Fruit fly (Drosophila melanogaster) whole organism, embryonic: Measurements from ENCODE around the gene fzy.

ENCODE experiments used
- Abd-B ChIP-seq: fragments of 200-800 bp; sonication (Bioruptor generic); optimal IDR thresholded peaks from 2 replicates; lab custom pipeline; 2018; ENCODE audit warnings: missing biosample characterization, mild to moderate bottlenecking, missing genetic modification characterization, moderate library complexity
- B-H1 ChIP-seq: fragments of 200-800 bp; sonication (Bioruptor generic); IDR thresholded peaks from 3 replicates; pipeline ENCODE4 v1.3.6; 2022; ENCODE audit warnings: missing biosample characterization, missing genetic modification characterization
- Bdp1 ChIP-seq: fragments of 200-800 bp; sonication (Bioruptor generic); optimal IDR thresholded peaks from 3 replicates; lab custom pipeline; 2016; ENCODE audit warnings: missing biosample characterization, missing genetic modification characterization
- Bgb ChIP-seq: fragments of 200-800 bp; sonication (Bioruptor generic); IDR thresholded peaks from 2 replicates; pipeline ENCODE4 v1.3.6; 2022; ENCODE audit warnings: missing biosample characterization, missing genetic modification characterization; ENCODE audit not compliant: partially characterized antibody
- CG10462 ChIP-seq: fragments of 200-800 bp; sonication (Bioruptor generic); optimal IDR thresholded peaks from 2 replicates; lab custom pipeline; 2016; ENCODE audit warnings: missing biosample characterization, missing genetic modification characterization
- CG10959 ChIP-seq: fragments of 200-800 bp; sonication (Bioruptor generic); IDR thresholded peaks from 2 replicates; pipeline ENCODE4 v1.3.6; 2022; ENCODE audit warnings: missing biosample characterization, missing genetic modification characterization
- CG11456 ChIP-seq: fragments of 200-800 bp; sonication (Bioruptor generic); IDR thresholded peaks from 3 replicates; pipeline ENCODE4 v1.3.6; 2022; ENCODE audit warnings: missing biosample characterization, missing genetic modification characterization
- CG11504 ChIP-seq: fragments of 200-800 bp; sonication (Bioruptor generic); optimal IDR thresholded peaks from 3 replicates; lab custom pipeline; 2019; ENCODE audit warnings: missing biosample characterization, mild to moderate bottlenecking, missing genetic modification characterization, moderate library complexity
- CG11695 ChIP-seq: fragments of 200-800 bp; sonication (Bioruptor generic); IDR thresholded peaks from 3 replicates; pipeline ENCODE4 v1.3.6; 2022; ENCODE audit warnings: missing biosample characterization, missing genetic modification characterization
- CG1602 ChIP-seq: fragments of 200-800 bp; sonication (Bioruptor generic); optimal IDR thresholded peaks from 3 replicates; lab custom pipeline; 2016; ENCODE audit warnings: missing biosample characterization, missing genetic modification characterization
- CG17802 ChIP-seq: fragments of 200-800 bp; sonication (Bioruptor generic); optimal IDR thresholded peaks from 2 replicates; lab custom pipeline; 2018; ENCODE audit warnings: missing biosample characterization, mild to moderate bottlenecking, missing genetic modification characterization, moderate library complexity
- CG30403 ChIP-seq: fragments of 200-800 bp; sonication (Bioruptor generic); optimal IDR thresholded peaks from 3 replicates; lab custom pipeline; 2016; ENCODE audit warnings: missing biosample characterization, missing genetic modification characterization
- CG31365 ChIP-seq: fragments of 200-800 bp; sonication (Bioruptor generic); optimal IDR thresholded peaks from 2 replicates; lab custom pipeline; 2018; ENCODE audit warnings: missing biosample characterization, mild to moderate bottlenecking, missing genetic modification characterization
- CG6272 ChIP-seq: fragments of 200-800 bp; sonication (Bioruptor generic); IDR thresholded peaks from 2 replicates; pipeline ENCODE4 v1.3.6; 2022; ENCODE audit warnings: missing biosample characterization, missing genetic modification characterization
- Camta ChIP-seq: fragments of 200-800 bp; sonication (Bioruptor generic); optimal IDR thresholded peaks from 2 replicates; lab custom pipeline; 2016; ENCODE audit warnings: missing biosample characterization, missing genetic modification characterization
- CoRest ChIP-seq: fragments of 200-800 bp; sonication (Bioruptor generic); optimal IDR thresholded peaks from 3 replicates; lab custom pipeline; 2018; ENCODE audit warnings: missing biosample characterization, mild to moderate bottlenecking, missing genetic modification characterization, moderate library complexity
- Dfd ChIP-seq, 2 experiments: fragments of >200 bp; optimal IDR thresholded peaks; 2 replicates each; lab custom pipeline; 2017; ENCODE audit warnings: missing biosample characterization in 2 of 2, missing genetic modification characterization in 2 of 2
- Fer2 ChIP-seq: fragments of 200-800 bp; sonication (Bioruptor generic); optimal IDR thresholded peaks from 2 replicates; lab custom pipeline; 2018; ENCODE audit warnings: missing biosample characterization, mild to moderate bottlenecking, missing genetic modification characterization, moderate library complexity
- GATAe ChIP-seq: fragments of 200-800 bp; sonication (Bioruptor generic); conservative IDR thresholded peaks from 2 replicates; pipeline ENCODE4 v1.3.6; 2022; ENCODE audit warnings: missing biosample characterization, missing genetic modification characterization
- HLH54F ChIP-seq: fragments of 200-800 bp; sonication (Bioruptor generic); optimal IDR thresholded peaks from 3 replicates; lab custom pipeline; 2016; ENCODE audit warnings: missing biosample characterization, missing genetic modification characterization
- MTF-1 ChIP-seq: fragments of 200-800 bp; sonication (Bioruptor generic); optimal IDR thresholded peaks from 2 replicates; lab custom pipeline; 2018; ENCODE audit warnings: missing biosample characterization, mild to moderate bottlenecking, missing genetic modification characterization, borderline replicate concordance
- Med ChIP-seq: fragments of 200-800 bp; sonication (Bioruptor generic); peaks from one replicate; lab custom pipeline; 2016; ENCODE audit warnings: missing biosample characterization, missing genetic modification characterization, mild to moderate bottlenecking, inconsistent platforms, moderate library complexity
- Meics ChIP-seq: fragments of 200-800 bp; sonication (Bioruptor generic); optimal IDR thresholded peaks from 2 replicates; lab custom pipeline; 2017; ENCODE audit warnings: missing biosample characterization, mild to moderate bottlenecking, missing genetic modification characterization
- Neu2 ChIP-seq: fragments of 200-800 bp; sonication (Bioruptor generic); optimal IDR thresholded peaks from 3 replicates; lab custom pipeline; 2016; ENCODE audit warnings: missing biosample characterization, missing genetic modification characterization, borderline replicate concordance
- Opbp ChIP-seq: fragments of 200-800 bp; sonication (Bioruptor generic); IDR thresholded peaks from 3 replicates; pipeline ENCODE4 v1.3.6; 2022; ENCODE audit warnings: missing biosample characterization, missing genetic modification characterization; ENCODE audit not compliant: partially characterized antibody
- Ptx1 ChIP-seq: fragments of 200-800 bp; sonication (Bioruptor generic); IDR thresholded peaks from 2 replicates; pipeline ENCODE4 v1.3.6; 2022; ENCODE audit warnings: missing biosample characterization, missing genetic modification characterization
- Sin3A ChIP-seq: fragments of >200 bp; optimal IDR thresholded peaks from 2 replicates; lab custom pipeline; 2018
- Six4 ChIP-seq: fragments of 200-800 bp; sonication (Bioruptor generic); optimal IDR thresholded peaks from 2 replicates; lab custom pipeline; 2016; ENCODE audit warnings: missing biosample characterization, missing genetic modification characterization
- Trl ChIP-seq, 3 experiments: fragments of >200 bp in 2 of 3; fragments of 200-800 bp in 1 of 3; sonication (Bioruptor generic) in 1 of 3; optimal IDR thresholded peaks; 2 replicates in 1 of 3; 3 replicates in 2 of 3; lab custom pipeline; 2016 to 2017; ENCODE audit warnings: missing biosample characterization in 1 of 3, missing genetic modification characterization in 1 of 3
- caup ChIP-seq: fragments of 200-800 bp; sonication (Bioruptor generic); optimal IDR thresholded peaks from 3 replicates; lab custom pipeline; 2017; ENCODE audit warnings: missing biosample characterization, mild to moderate bottlenecking, missing genetic modification characterization, moderate library complexity; ENCODE audit not compliant: severe bottlenecking
- crc ChIP-seq: fragments of 200-800 bp; sonication (Bioruptor generic); optimal IDR thresholded peaks from 2 replicates; lab custom pipeline; 2016; ENCODE audit warnings: missing biosample characterization, missing genetic modification characterization
- danr ChIP-seq: fragments of 200-800 bp; sonication (Bioruptor generic); IDR thresholded peaks from 2 replicates; pipeline ENCODE4 v1.3.6; 2022; ENCODE audit warnings: missing biosample characterization, missing genetic modification characterization
- dimm ChIP-seq: fragments of 200-800 bp; sonication (Bioruptor generic); IDR thresholded peaks from 2 replicates; pipeline ENCODE4 v1.3.6; 2022; ENCODE audit warnings: missing biosample characterization, missing genetic modification characterization
- dm ChIP-seq: fragments of 200-800 bp; sonication (Bioruptor generic); optimal IDR thresholded peaks from 3 replicates; lab custom pipeline; 2016; ENCODE audit warnings: missing biosample characterization, missing genetic modification characterization
- dmrt99B ChIP-seq: fragments of 200-800 bp; sonication (Bioruptor generic); optimal IDR thresholded peaks from 2 replicates; lab custom pipeline; 2018; ENCODE audit warnings: missing biosample characterization, mild to moderate bottlenecking, missing genetic modification characterization, moderate library complexity
- dpn ChIP-seq, 2 experiments: fragments of 200-800 bp; sonication (Bioruptor generic); optimal IDR thresholded peaks; 3 replicates each; lab custom pipeline; 2016; ENCODE audit warnings: missing biosample characterization in 2 of 2, missing genetic modification characterization in 2 of 2
- gfzf ChIP-seq: fragments of 200-800 bp; sonication (Bioruptor generic); optimal IDR thresholded peaks from 2 replicates; lab custom pipeline; 2016; ENCODE audit warnings: missing biosample characterization, mild to moderate bottlenecking, missing genetic modification characterization, moderate library complexity
- ham ChIP-seq: fragments of 200-800 bp; sonication (Bioruptor generic); IDR thresholded peaks from 2 replicates; pipeline ENCODE4 v1.3.6; 2022; ENCODE audit warnings: missing biosample characterization, missing genetic modification characterization
- inv ChIP-seq: fragments of 200-800 bp; sonication (Bioruptor generic); IDR thresholded peaks from 2 replicates; pipeline ENCODE4 v1.3.6; 2022; ENCODE audit warnings: missing biosample characterization, missing genetic modification characterization; ENCODE audit not compliant: partially characterized antibody
- jigr1 ChIP-seq: fragments of 200-800 bp; sonication (Bioruptor generic); IDR thresholded peaks from 3 replicates; pipeline ENCODE4 v1.3.6; 2022; ENCODE audit warnings: missing biosample characterization, missing genetic modification characterization
- klu ChIP-seq: fragments of 200-800 bp; sonication (Bioruptor generic); IDR thresholded peaks from 2 replicates; pipeline ENCODE4 v1.3.6; 2022; ENCODE audit warnings: missing biosample characterization, missing genetic modification characterization
- mld ChIP-seq: fragments of 200-800 bp; sonication (Bioruptor generic); IDR thresholded peaks from 3 replicates; pipeline ENCODE4 v1.3.6; 2022; ENCODE audit warnings: missing biosample characterization, missing genetic modification characterization; ENCODE audit not compliant: partially characterized antibody
- pnt ChIP-seq: fragments of 200-800 bp; sonication (Bioruptor generic); optimal IDR thresholded peaks from 3 replicates; lab custom pipeline; 2016; ENCODE audit warnings: missing biosample characterization, missing genetic modification characterization
- prd ChIP-seq, 3 experiments: fragments of >200 bp in 2 of 3; fragments of 200-800 bp in 1 of 3; sonication (Bioruptor generic) in 1 of 3; optimal IDR thresholded peaks in 2 of 3; IDR thresholded peaks in 1 of 3; 2 replicates in 2 of 3; 3 replicates in 1 of 3; pipeline versions ENCODE4 v1.3.6 to Lab custom; 2017 to 2022; ENCODE audit warnings: missing biosample characterization in 1 of 3, missing genetic modification characterization in 1 of 3
- psq ChIP-seq: fragments of 200-800 bp; sonication (Bioruptor generic); optimal IDR thresholded peaks from 2 replicates; lab custom pipeline; 2017; ENCODE audit warnings: missing biosample characterization, missing genetic modification characterization
- sr ChIP-seq: fragments of 200-800 bp; sonication (Bioruptor generic); IDR thresholded peaks from 3 replicates; pipeline ENCODE4 v1.3.6; 2022; ENCODE audit warnings: missing biosample characterization, missing genetic modification characterization
- tap ChIP-seq: fragments of 200-800 bp; optimal IDR thresholded peaks from 3 replicates; lab custom pipeline; 2019; ENCODE audit warnings: missing biosample characterization, mild to moderate bottlenecking, missing genetic modification characterization, moderate library complexity
- twi ChIP-seq: fragments of 200-800 bp; optimal IDR thresholded peaks from 2 replicates; lab custom pipeline; 2019; ENCODE audit warnings: missing biosample characterization, mild to moderate bottlenecking, missing genetic modification characterization, moderate library complexity
- wdn ChIP-seq: fragments of 200-800 bp; sonication (Bioruptor generic); IDR thresholded peaks from 2 replicates; pipeline ENCODE4 v1.3.6; 2022; ENCODE audit warnings: missing biosample characterization, missing genetic modification characterization
- zfh2 ChIP-seq: fragments of 200-800 bp; sonication (Bioruptor generic); optimal IDR thresholded peaks from 2 replicates; lab custom pipeline; 2016; ENCODE audit warnings: missing biosample characterization, missing genetic modification characterization

fzy gene

DNA sequence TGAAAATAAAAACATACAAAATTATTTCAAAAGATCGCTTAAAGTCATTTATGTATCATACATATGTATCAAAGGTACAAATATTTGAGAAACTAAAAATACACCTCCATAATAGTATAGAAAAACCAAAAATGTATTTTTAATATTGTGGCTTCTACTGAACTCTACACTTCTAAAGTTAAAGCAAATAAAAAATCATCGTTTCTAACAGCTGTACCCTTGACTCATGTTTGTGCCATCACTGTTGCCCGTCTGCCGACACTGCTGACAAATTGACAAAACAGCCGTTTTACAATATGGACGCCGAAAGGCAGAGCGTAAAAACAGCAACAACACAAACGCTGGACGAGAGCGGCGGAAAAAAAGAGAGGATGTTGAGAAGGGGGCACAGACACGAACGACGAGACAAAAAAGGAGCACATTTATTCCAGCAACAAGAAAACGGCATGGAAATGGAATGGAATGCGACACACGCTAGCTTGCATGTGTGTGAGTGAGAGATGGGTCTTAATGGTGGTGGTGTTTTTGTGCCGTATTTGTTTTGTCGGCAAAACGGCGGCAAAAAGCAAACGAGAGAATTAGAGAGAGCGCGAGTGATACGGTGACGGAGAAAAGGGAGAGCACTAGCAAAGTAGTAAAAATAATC, 24.3 kb upstream of the fzy start:
- TF ChIP-seq twi (tag; lab: Kevin White, UChicago) (peak; percentile 63), CG11456 (no peak), CG11504 (tag; lab: Kevin White, UChicago) (peak; percentile 87), CG1602 (GFP tag; lab: Kevin White, UChicago) (peak; percentile 79), CoRest (tag; lab: Kevin White, UChicago) (peak; percentile 80), dpn (GFP tag; optimal IDR thresholded peaks at IDR 0.05; lab: Kevin White, UChicago) (peak; percentile 79 to 88), caup (peak; percentile 85), gfzf (GFP tag; lab: Kevin White, UChicago) (no peak), GATAe (no peak), Abd-B (peak; percentile 54), CG10462 (GFP tag; lab: Kevin White, UChicago) (peak; percentile 71), Dfd (GFP tag; optimal IDR thresholded peaks at IDR 0.05; lab: Kevin White, UChicago) (no peak), dmrt99B (tag; lab: Kevin White, UChicago) (peak; percentile 85), CG17802 (tag; lab: Kevin White, UChicago) (peak; percentile 56), zfh2 (GFP tag; lab: Kevin White, UChicago) (peak; percentile 87), dimm (GFP tag; lab: Robert Waterston, UW) (no peak), CG31365 (peak; percentile 53), Six4 (GFP tag; lab: Kevin White, UChicago) (peak; percentile 63), B-H1 (GFP tag; lab: Robert Waterston, UW) (no peak), ham (no peak), klu (GFP tag; lab: Robert Waterston, UW) (no peak), Bdp1 (GFP tag; lab: Kevin White, UChicago) (peak; percentile 53), dm (GFP tag; lab: Kevin White, UChicago) (peak; percentile 69), mld (GFP tag; lab: Robert Waterston, UW) (no peak), psq (GFP tag; lab: Kevin White, UChicago) (peak; percentile 77), MTF-1 (peak; percentile 13), Neu2 (no peak), jigr1 (no peak), HLH54F (peak; percentile 86), Opbp (no peak), Meics (GFP tag; lab: Kevin White, UChicago) (peak; percentile 92), crc (GFP tag; lab: Kevin White, UChicago) (peak; percentile 69), sr (GFP tag; lab: Robert Waterston, UW) (no peak), Med (peak; percentile 97), Fer2 (tag; lab: Kevin White, UChicago) (peak; percentile 64), pnt (peak; percentile 72), Trl (optimal IDR thresholded peaks at IDR 0.05; lab: Kevin White, UChicago) (peak; percentile 83 to 93), Trl (GFP tag; optimal IDR thresholded peaks at IDR 0.05; lab: Kevin White, UChicago) (peak; percentile 27), danr (GFP tag; lab: Robert Waterston, UW) (no peak), Sin3A (no peak), wdn (GFP tag; lab: Robert Waterston, UW) (no peak), inv (GFP tag; lab: Robert Waterston, UW) (no peak), prd (optimal IDR thresholded peaks at IDR 0.05; lab: Kevin White, UChicago) (no peak), prd (GFP tag; IDR thresholded peaks at IDR 0.05; lab: Robert Waterston, UW) (no peak), CG30403 (peak; percentile 82), Bgb (GFP tag; lab: Robert Waterston, UW) (no peak), tap (tag; lab: Kevin White, UChicago) (peak; percentile 73), CG10959 (GFP tag; lab: Robert Waterston, UW) (no peak), Camta (GFP tag; lab: Kevin White, UChicago) (peak; percentile 79), CG11695 (GFP tag; lab: Robert Waterston, UW) (no peak), CG6272 (GFP tag; lab: Robert Waterston, UW) (peak; percentile 72), Ptx1 (GFP tag; lab: Robert Waterston, UW) (no peak)
